Fruit fly (Drosophila melanogaster) whole organism, prepupa: ENCODE measurements around the gene CG9522.

ENCODE experiments used
- CG10631 ChIP-seq: fragments of 200-800 bp; sonication (Bioruptor generic); optimal IDR thresholded peaks from 2 replicates; lab custom pipeline; 2016; ENCODE audit warnings: missing biosample characterization, missing genetic modification characterization
- CG10669 ChIP-seq: fragments of 200-800 bp; sonication (Bioruptor generic); optimal IDR thresholded peaks from 3 replicates; lab custom pipeline; 2018; ENCODE audit warnings: missing biosample characterization, mild to moderate bottlenecking, missing genetic modification characterization, moderate library complexity
- CG11294 ChIP-seq: fragments of 200-800 bp; sonication (Bioruptor generic); IDR thresholded peaks from 2 replicates; pipeline ENCODE4 v1.3.6; 2022; ENCODE audit warnings: missing biosample characterization, missing genetic modification characterization
- CG11762 ChIP-seq: fragments of 200-800 bp; sonication (Bioruptor generic); optimal IDR thresholded peaks from 3 replicates; lab custom pipeline; 2016; ENCODE audit warnings: missing biosample characterization, missing genetic modification characterization; ENCODE audit not compliant: insufficient read depth
- CG11902 ChIP-seq: fragments of 200-800 bp; sonication (Bioruptor generic); optimal IDR thresholded peaks from 3 replicates; lab custom pipeline; 2016; ENCODE audit warnings: missing biosample characterization, missing genetic modification characterization
- CG15336 ChIP-seq: fragments of 200-800 bp; sonication (Bioruptor generic); IDR thresholded peaks from 2 replicates; pipeline ENCODE4 v1.3.6; 2022; ENCODE audit warnings: missing biosample characterization, missing genetic modification characterization
- CG1621 ChIP-seq: fragments of 200-800 bp; sonication (Bioruptor generic); optimal IDR thresholded peaks from 3 replicates; lab custom pipeline; 2018; ENCODE audit warnings: missing biosample characterization, mild to moderate bottlenecking, missing genetic modification characterization
- CG16779 ChIP-seq: fragments of 200-800 bp; sonication (Bioruptor generic); optimal IDR thresholded peaks from 3 replicates; lab custom pipeline; 2017; ENCODE audit warnings: missing biosample characterization, mild to moderate bottlenecking, missing genetic modification characterization
- CG3032 ChIP-seq: fragments of 200-800 bp; optimal IDR thresholded peaks from 2 replicates; lab custom pipeline; 2019; ENCODE audit warnings: missing biosample characterization, mild to moderate bottlenecking, missing genetic modification characterization, moderate library complexity
- CG31627 ChIP-seq: fragments of 200-800 bp; sonication (Bioruptor generic); optimal IDR thresholded peaks from 3 replicates; lab custom pipeline; 2016; ENCODE audit warnings: missing biosample characterization, missing genetic modification characterization
- CG32006 ChIP-seq: fragments of 200-800 bp; sonication (Bioruptor generic); optimal IDR thresholded peaks from 3 replicates; lab custom pipeline; 2017; ENCODE audit warnings: missing biosample characterization, mild to moderate bottlenecking, missing genetic modification characterization
- CG34406 ChIP-seq: fragments of 200-800 bp; sonication (Bioruptor generic); optimal IDR thresholded peaks from 3 replicates; lab custom pipeline; 2016; ENCODE audit warnings: missing biosample characterization, missing genetic modification characterization
- CG3919 ChIP-seq: fragments of 200-800 bp; sonication (Bioruptor generic); optimal IDR thresholded peaks from 3 replicates; lab custom pipeline; 2016; ENCODE audit warnings: missing biosample characterization, missing genetic modification characterization
- CG6163 ChIP-seq: fragments of 200-800 bp; sonication (Bioruptor generic); IDR thresholded peaks from 3 replicates; pipeline ENCODE4 v1.3.6; 2022; ENCODE audit warnings: missing biosample characterization, missing genetic modification characterization
- CG6276 ChIP-seq: fragments of 200-800 bp; sonication (Bioruptor generic); optimal IDR thresholded peaks from 2 replicates; lab custom pipeline; 2017; ENCODE audit warnings: missing biosample characterization, mild to moderate bottlenecking, missing genetic modification characterization
- CG6792 ChIP-seq: fragments of 200-800 bp; sonication (Bioruptor generic); optimal IDR thresholded peaks from 3 replicates; lab custom pipeline; 2016; ENCODE audit warnings: missing biosample characterization, missing genetic modification characterization
- CG6808 ChIP-seq: fragments of 200-800 bp; sonication (Bioruptor generic); optimal IDR thresholded peaks from 3 replicates; lab custom pipeline; 2017; ENCODE audit warnings: missing biosample characterization, missing genetic modification characterization, mild to moderate bottlenecking, moderate library complexity, missing genetic modification reagents
- CG8119 ChIP-seq: fragments of 200-800 bp; sonication (Bioruptor generic); IDR thresholded peaks from 3 replicates; pipeline ENCODE4 v1.3.6; 2022; ENCODE audit warnings: missing biosample characterization, missing genetic modification characterization
- CG8632 ChIP-seq: fragments of 200-800 bp; sonication (Bioruptor generic); optimal IDR thresholded peaks from 3 replicates; lab custom pipeline; 2016; ENCODE audit warnings: missing biosample characterization, missing genetic modification characterization
- Eip75B ChIP-seq: fragments of 200-800 bp; sonication (Bioruptor generic); optimal IDR thresholded peaks from 3 replicates; lab custom pipeline; 2016; ENCODE audit warnings: missing biosample characterization, missing genetic modification characterization
- Eip78C ChIP-seq: fragments of 200-800 bp; sonication (Bioruptor generic); peaks from one replicate; lab custom pipeline; 2016; ENCODE audit warnings: missing biosample characterization, missing genetic modification characterization
- Eip93F ChIP-seq: fragments of 200-800 bp; sonication (Bioruptor generic); optimal IDR thresholded peaks from 2 replicates; lab custom pipeline; 2016; ENCODE audit warnings: missing biosample characterization, mild to moderate bottlenecking, missing genetic modification characterization
- Ets21C ChIP-seq: fragments of 200-800 bp; sonication (Bioruptor generic); optimal IDR thresholded peaks from 3 replicates; lab custom pipeline; 2016; ENCODE audit warnings: missing biosample characterization, missing genetic modification characterization
- Gug ChIP-seq: fragments of 200-800 bp; sonication (Bioruptor generic); IDR thresholded peaks from 2 replicates; pipeline ENCODE4 v1.3.6; 2022; ENCODE audit warnings: missing biosample characterization, missing genetic modification characterization
- Hr39 ChIP-seq: fragments of 200-800 bp; sonication (Bioruptor generic); optimal IDR thresholded peaks from 2 replicates; lab custom pipeline; 2016; ENCODE audit warnings: missing biosample characterization, missing genetic modification characterization
- Hr4 ChIP-seq: fragments of 200-800 bp; sonication (Bioruptor generic); optimal IDR thresholded peaks from 3 replicates; lab custom pipeline; 2016; ENCODE audit warnings: missing biosample characterization, missing genetic modification characterization
- Lpt ChIP-seq: fragments of 200-800 bp; sonication (Bioruptor generic); optimal IDR thresholded peaks from 3 replicates; lab custom pipeline; 2016; ENCODE audit warnings: missing biosample characterization, missing genetic modification characterization
- Met ChIP-seq: fragments of 200-800 bp; sonication (Bioruptor generic); optimal IDR thresholded peaks from 3 replicates; lab custom pipeline; 2016; ENCODE audit warnings: missing biosample characterization, missing genetic modification characterization
- Smox ChIP-seq: fragments of 200-800 bp; sonication (Bioruptor generic); optimal IDR thresholded peaks from 3 replicates; lab custom pipeline; 2016; ENCODE audit warnings: missing biosample characterization, missing genetic modification characterization
- Sox102F ChIP-seq: fragments of 200-800 bp; sonication (Bioruptor generic); optimal IDR thresholded peaks from 2 replicates; lab custom pipeline; 2016; ENCODE audit warnings: missing biosample characterization, mild to moderate bottlenecking, missing genetic modification characterization
- Sox14 ChIP-seq: fragments of 200-800 bp; sonication (Bioruptor generic); optimal IDR thresholded peaks from 3 replicates; lab custom pipeline; 2016; ENCODE audit warnings: missing biosample characterization, missing genetic modification characterization
- cyc ChIP-seq: fragments of 200-800 bp; sonication (Bioruptor generic); optimal IDR thresholded peaks from 3 replicates; lab custom pipeline; 2016; ENCODE audit warnings: missing biosample characterization, missing genetic modification characterization
- dac ChIP-seq: fragments of 200-800 bp; sonication (Bioruptor generic); optimal IDR thresholded peaks from 2 replicates; lab custom pipeline; 2017; ENCODE audit warnings: missing biosample characterization, mild to moderate bottlenecking, missing genetic modification characterization
- dsx ChIP-seq: fragments of 200-800 bp; optimal IDR thresholded peaks from 3 replicates; lab custom pipeline; 2019; ENCODE audit warnings: missing biosample characterization, mild to moderate bottlenecking, missing genetic modification characterization, moderate library complexity; ENCODE audit not compliant: poor library complexity, severe bottlenecking
- eg ChIP-seq: fragments of 200-800 bp; sonication (Bioruptor generic); IDR thresholded peaks from 3 replicates; pipeline ENCODE4 v1.3.6; 2022; ENCODE audit warnings: missing biosample characterization, missing genetic modification characterization
- fd59A ChIP-seq: fragments of 200-800 bp; sonication (Bioruptor generic); optimal IDR thresholded peaks from 2 replicates; lab custom pipeline; 2017; ENCODE audit warnings: missing biosample characterization, mild to moderate bottlenecking, missing genetic modification characterization, missing genetic modification reagents
- fd85E ChIP-seq: fragments of 200-800 bp; sonication (Bioruptor generic); optimal IDR thresholded peaks from 3 replicates; lab custom pipeline; 2016; ENCODE audit warnings: missing biosample characterization, missing genetic modification characterization
- fkh ChIP-seq: fragments of 200-800 bp; sonication (Bioruptor generic); optimal IDR thresholded peaks from 3 replicates; lab custom pipeline; 2017; ENCODE audit warnings: missing biosample characterization, mild to moderate bottlenecking, missing genetic modification characterization, moderate library complexity
- net ChIP-seq: fragments of 200-800 bp; sonication (Bioruptor generic); optimal IDR thresholded peaks from 3 replicates; lab custom pipeline; 2016; ENCODE audit warnings: missing biosample characterization, missing genetic modification characterization
- pdm3 ChIP-seq: fragments of 200-800 bp; sonication (Bioruptor generic); optimal IDR thresholded peaks from 3 replicates; lab custom pipeline; 2016; ENCODE audit warnings: missing biosample characterization, missing genetic modification characterization
- salr ChIP-seq, 2 experiments: fragments of 200-800 bp; sonication (Bioruptor generic); optimal IDR thresholded peaks; 3 replicates each; lab custom pipeline; 2016 to 2018; ENCODE audit warnings: missing biosample characterization in 2 of 2, missing genetic modification characterization in 2 of 2, mild to moderate bottlenecking in 1 of 2
- spab ChIP-seq: fragments of 200-800 bp; sonication (Bioruptor generic); optimal IDR thresholded peaks from 2 replicates; lab custom pipeline; 2017; ENCODE audit warnings: missing biosample characterization, mild to moderate bottlenecking, missing genetic modification characterization, missing genetic modification reagents
- ss ChIP-seq, 2 experiments: fragments of 200-800 bp; sonication (Bioruptor generic); optimal IDR thresholded peaks; 2 replicates in 1 of 2; 3 replicates in 1 of 2; lab custom pipeline; 2017 to 2018; ENCODE audit warnings: mild to moderate bottlenecking in 2 of 2, missing biosample characterization in 2 of 2, missing genetic modification characterization in 2 of 2, moderate library complexity in 1 of 2
- topi ChIP-seq: fragments of 200-800 bp; sonication (Bioruptor generic); optimal IDR thresholded peaks from 3 replicates; lab custom pipeline; 2016; ENCODE audit warnings: missing biosample characterization, missing genetic modification characterization
- vri ChIP-seq: fragments of 200-800 bp; sonication (Bioruptor generic); optimal IDR thresholded peaks from 3 replicates; lab custom pipeline; 2016; ENCODE audit warnings: missing biosample characterization, mild to moderate bottlenecking, missing genetic modification characterization

CG9522 gene

dm6 chrX:14897592-14897991, 49.0 kb upstream of the CG9522 start (continued):
- TF ChIP-seq pdm3 (GFP tag; lab: Kevin White, UChicago): peak; percentile 81
- peak; percentile 76 for TF ChIP-seq CG11902 (GFP tag; lab: Kevin White, UChicago)
- no peak for TF ChIP-seq dsx
- peak; percentile 13 for TF ChIP-seq fd85E
- peak; percentile 77 for TF ChIP-seq CG8119 (GFP tag; lab: Robert Waterston, UW)
- peak; percentile 47 for TF ChIP-seq Sox14 (GFP tag; lab: Kevin White, UChicago)
- TF ChIP-seq CG6792 (GFP tag; lab: Kevin White, UChicago): peak; percentile 81
- peak; percentile 62 for TF ChIP-seq CG6276
- TF ChIP-seq CG6808 (GFP tag; lab: Kevin White, UChicago): peak; percentile 2
- no peak for TF ChIP-seq fkh (GFP tag; lab: Kevin White, UChicago)
- no peak for TF ChIP-seq salr (GFP tag; optimal IDR thresholded peaks at IDR 0.05; lab: Kevin White, UChicago)
- no peak for TF ChIP-seq fd59A (GFP tag; lab: Kevin White, UChicago)
- peak; percentile 79 for TF ChIP-seq CG34406 (GFP tag; lab: Kevin White, UChicago)
- no peak; the same call in 1 of the 2 replicates for TF ChIP-seq CG11294 (GFP tag; lab: Robert Waterston, UW)
- TF ChIP-seq, all 60 proteins: peak for 45

dm6 chrX:14896791-14897190, 48.2 kb upstream of the CG9522 start, which contains the start of gene CG9514:
Gene CG9514, minus strand, starts transcription at chrX:14896891.
- TF ChIP-seq Eip75B (GFP tag; lab: Kevin White, UChicago) (no peak), CG16779 (tag; lab: Kevin White, UChicago) (no peak), Eip93F (no peak), Ets21C (GFP tag; lab: Kevin White, UChicago) (no peak), CG10669 (GFP tag; lab: Kevin White, UChicago) (no peak), CG8632 (no peak), dac (GFP tag; lab: Kevin White, UChicago) (no peak), Hr39 (GFP tag; lab: Kevin White, UChicago) (no peak), pdm3 (GFP tag; lab: Kevin White, UChicago) (no peak), CG11902 (GFP tag; lab: Kevin White, UChicago) (no peak), spab (GFP tag; lab: Kevin White, UChicago) (no peak), CG34406 (GFP tag; lab: Kevin White, UChicago) (no peak), cyc (no peak), topi (GFP tag; lab: Kevin White, UChicago) (no peak)

dm6 chrX:14896310-14896709, 47.7 kb upstream of the CG9522 start:
- TF ChIP-seq CG6276 (peak; percentile 39), vri (no peak), CG1621 (tag; lab: Kevin White, UChicago) (no peak), Smox (GFP tag; lab: Kevin White, UChicago) (no peak), Eip93F (no peak), eg (GFP tag; lab: Robert Waterston, UW) (0 out of 3 replicates have a peak, but pooled peaks have one; percentile 19), CG15336 (GFP tag; lab: Robert Waterston, UW) (peak; percentile 32; the same call in 1 of the 2 replicates), CG11762 (GFP tag; lab: Kevin White, UChicago) (no peak), Hr39 (GFP tag; lab: Kevin White, UChicago) (no peak), CG10631 (GFP tag; lab: Kevin White, UChicago) (no peak), net (GFP tag; lab: Kevin White, UChicago) (no peak), CG32006 (GFP tag; lab: Kevin White, UChicago) (peak; percentile 57), Hr4 (GFP tag; lab: Kevin White, UChicago) (peak; percentile 61), Eip78C (GFP tag; lab: Kevin White, UChicago) (peak; percentile 68)

- no peak for TF ChIP-seq Met (GFP tag; lab: Kevin White, UChicago)
- TF ChIP-seq CG3032 (tag; lab: Kevin White, UChicago): no peak
- no peak for TF ChIP-seq Gug
- TF ChIP-seq Eip78C (GFP tag; lab: Kevin White, UChicago): no peak
- TF ChIP-seq CG3919 (GFP tag; lab: Kevin White, UChicago): no peak
- no peak for TF ChIP-seq spab (GFP tag; lab: Kevin White, UChicago)
- TF ChIP-seq CG15336 (GFP tag; lab: Robert Waterston, UW): no peak
- TF ChIP-seq CG31627 (GFP tag; lab: Kevin White, UChicago): no peak
- TF ChIP-seq CG6163 (GFP tag; lab: Robert Waterston, UW): no peak
- TF ChIP-seq Ets21C (GFP tag; lab: Kevin White, UChicago): no peak
- no peak for TF ChIP-seq Lpt (GFP tag; lab: Kevin White, UChicago)
- TF ChIP-seq CG11762 (GFP tag; lab: Kevin White, UChicago): no peak
- no peak for TF ChIP-seq cyc
- no peak for TF ChIP-seq CG11294 (GFP tag; lab: Robert Waterston, UW)
- TF ChIP-seq CG8119 (GFP tag; lab: Robert Waterston, UW): no peak
- no peak for TF ChIP-seq Sox102F (GFP tag; lab: Kevin White, UChicago)
- no peak for TF ChIP-seq ss (GFP tag; optimal IDR thresholded peaks at IDR 0.05; lab: Kevin White, UChicago)
Observed at dm6 chrX:14893872-14894271, 45.3 kb upstream of the CG9522 start.
